Worm (Caenorhabditis elegans): ENCODE data around the gene C02E7.8.
"Not testable (repeated sequence)": the region's sequence is repeated elsewhere in the genome, so short reads cannot be mapped to it uniquely, and the experiment has no call there.

C02E7.8 gene

ce11 chrV:4900020-4900419 is 20.6 kb downstream of the C02E7.8 start, which contains the start of gene ugt-10:
ugt-10 (minus strand) TSS chrV:4900120.
- TF ChIP-seq unc-62 (GFP tag; optimal IDR thresholded peaks at IDR 0.05): not testable (repeated sequence)

DNA sequence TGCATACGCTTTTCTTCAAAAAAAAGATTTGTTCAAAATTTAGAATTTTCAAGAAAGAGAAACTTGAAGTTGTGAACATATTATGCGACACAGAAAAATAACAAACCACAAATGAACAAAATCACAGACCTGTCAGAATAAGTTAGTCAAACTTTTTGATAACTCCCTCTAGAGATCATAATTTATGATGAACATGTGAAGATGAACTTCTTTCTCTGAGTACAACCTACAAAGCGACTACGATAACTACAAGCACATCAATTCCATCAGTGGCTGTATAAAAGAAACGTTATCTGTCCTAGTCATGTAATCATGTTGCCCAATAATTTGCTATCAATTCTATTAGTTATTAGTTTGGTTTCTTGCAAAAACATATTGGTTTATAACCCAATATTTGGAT is 24.8 kb downstream of the C02E7.8 start, which contains the start of gene ugt-9:
Gene ugt-9 (plus strand): TSS at position 305 of the 400 bp plus-strand sequence.
- no peak for TF ChIP-seq unc-62 (GFP tag; optimal IDR thresholded peaks at IDR 0.05)

- no peak for TF ChIP-seq unc-62 (GFP tag; optimal IDR thresholded peaks at IDR 0.05)
These were observed 25.6 kb downstream of the C02E7.8 start, which contains the start of gene ugt-11 for ce11 chrV:4894971-4895370. ugt-11 (minus strand) TSS chrV:4895071.

ce11 chrV:4891305-4891704 is 29.3 kb downstream of the C02E7.8 start:
- TF ChIP-seq unc-62 (GFP tag; optimal IDR thresholded peaks at IDR 0.05): no peak

DNA sequence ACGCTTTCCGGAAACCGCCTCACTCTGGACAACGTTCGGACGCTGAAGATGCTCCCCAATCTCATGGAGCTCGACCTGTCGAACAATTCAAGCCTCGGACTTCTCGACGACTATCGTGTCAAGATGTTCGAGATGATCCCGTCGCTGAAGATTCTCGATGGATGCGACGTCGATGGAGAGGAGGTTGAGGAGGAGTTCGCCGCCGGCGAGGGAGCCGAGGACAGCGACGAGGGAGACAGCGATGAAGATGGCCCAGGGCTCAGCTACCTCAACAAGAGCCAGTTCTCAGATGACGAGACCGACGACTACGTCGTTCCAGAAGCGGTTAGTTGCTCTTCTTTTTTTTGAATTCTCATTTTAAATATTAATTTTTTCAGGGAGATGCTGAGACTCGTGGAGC is 29.8 kb downstream of the C02E7.8 start:
- TF ChIP-seq unc-62 (GFP tag; optimal IDR thresholded peaks at IDR 0.05): no peak

- TF ChIP-seq unc-62 (GFP tag; optimal IDR thresholded peaks at IDR 0.05): no peak
These were observed 30.6 kb downstream of the C02E7.8 start, which contains the start of gene T19H12.2 for ce11 chrV:4889976-4890479. T19H12.2 (plus strand) TSS chrV:4890429.

DNA sequence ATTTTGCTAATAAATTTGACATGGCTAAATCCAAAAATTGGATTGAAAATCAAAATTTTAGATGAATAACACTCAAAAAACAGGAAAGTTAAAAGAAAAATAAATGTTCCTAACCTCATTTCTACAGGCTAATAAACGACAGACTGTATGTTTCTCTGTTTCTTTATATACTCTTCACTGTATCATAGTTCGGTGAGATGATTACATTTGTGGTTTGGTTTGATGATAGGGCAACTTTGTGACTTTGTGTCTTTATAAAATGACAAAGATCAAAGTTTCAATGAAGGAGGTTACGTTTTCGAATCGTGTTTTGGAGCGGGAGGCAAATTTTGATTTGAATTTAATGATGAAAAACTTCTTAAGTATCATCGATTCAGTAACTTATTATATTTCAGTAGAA is 31.1 kb downstream of the C02E7.8 start, which contains the start of gene ugt-12:
Gene ugt-12 (minus strand): TSS at position 153 of the 400 bp plus-strand sequence.
- TF ChIP-seq unc-62 (GFP tag; optimal IDR thresholded peaks at IDR 0.05): no peak

DNA sequence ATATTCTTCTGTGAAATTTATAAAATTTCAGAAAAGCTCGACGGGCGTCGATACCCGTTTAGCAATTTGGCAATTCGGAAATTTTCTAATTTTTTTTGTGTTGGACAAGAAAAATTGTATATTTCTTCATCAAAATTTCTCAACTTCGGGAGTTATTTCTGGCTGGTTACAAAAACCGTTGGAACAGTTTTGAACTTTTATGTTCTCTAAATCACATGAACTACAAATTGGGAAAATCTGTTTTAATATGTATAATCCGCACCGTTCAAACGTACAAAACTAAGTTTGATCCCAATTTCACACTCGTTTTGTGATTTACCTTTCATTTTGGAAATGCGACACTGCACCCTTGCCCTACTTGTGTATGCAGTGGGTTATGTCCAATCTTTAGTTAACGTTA is 35.2 kb downstream of the C02E7.8 start, which contains the start of gene T19H12.3:
Gene T19H12.3 (plus strand): TSS at position 301 of the 400 bp plus-strand sequence.
- no peak for TF ChIP-seq unc-62 (GFP tag; optimal IDR thresholded peaks at IDR 0.05)

DNA sequence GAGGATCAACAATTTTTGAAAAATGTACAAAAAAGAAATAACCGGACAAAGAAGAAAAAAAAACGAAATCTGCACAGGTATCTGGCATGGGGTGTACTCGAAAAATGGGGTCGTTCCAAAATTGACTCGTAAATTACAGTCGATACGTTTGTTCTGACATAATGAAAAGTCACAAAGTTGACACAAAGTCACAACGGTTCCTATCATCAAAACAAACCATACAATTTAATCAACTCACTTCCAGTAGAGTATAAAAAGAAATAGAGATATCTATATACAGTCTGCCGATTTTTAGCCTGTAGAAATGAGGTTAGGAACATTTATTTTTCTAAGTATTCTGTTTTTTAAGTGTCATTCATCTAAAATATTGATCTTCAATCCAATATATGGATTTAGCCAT is 36.1 kb downstream of the C02E7.8 start, which contains the start of gene T19H12.12:
Gene T19H12.12 (plus strand): TSS at position 301 of the 400 bp plus-strand sequence.
- TF ChIP-seq unc-62 (GFP tag; optimal IDR thresholded peaks at IDR 0.05): no peak

- no peak for TF ChIP-seq unc-62 (GFP tag; optimal IDR thresholded peaks at IDR 0.05)
These were observed 39.2 kb downstream of the C02E7.8 start, which contains the start of gene str-32 for ce11 chrV:4881377-4881776. str-32 (minus strand) TSS chrV:4881477.

ce11 chrV:4879251-4879650 is 41.3 kb downstream of the C02E7.8 start, which contains the start of gene T19H12.15:
T19H12.15 (minus strand) TSS chrV:4879351.
- no peak for TF ChIP-seq unc-62 (GFP tag; optimal IDR thresholded peaks at IDR 0.05)

- TF ChIP-seq unc-62 (GFP tag; optimal IDR thresholded peaks at IDR 0.05): no peak
These were observed 43.0 kb downstream of the C02E7.8 start, which contains the start of gene T19H12.6 for ce11 chrV:4877587-4877986. T19H12.6 (minus strand) TSS chrV:4877687.

ce11 chrV:4871992-4872391 is 48.6 kb downstream of the C02E7.8 start, which contains the start of gene srd-33:
srd-33 (plus strand) TSS chrV:4872292.
- TF ChIP-seq unc-62 (GFP tag; optimal IDR thresholded peaks at IDR 0.05): no peak

DNA sequence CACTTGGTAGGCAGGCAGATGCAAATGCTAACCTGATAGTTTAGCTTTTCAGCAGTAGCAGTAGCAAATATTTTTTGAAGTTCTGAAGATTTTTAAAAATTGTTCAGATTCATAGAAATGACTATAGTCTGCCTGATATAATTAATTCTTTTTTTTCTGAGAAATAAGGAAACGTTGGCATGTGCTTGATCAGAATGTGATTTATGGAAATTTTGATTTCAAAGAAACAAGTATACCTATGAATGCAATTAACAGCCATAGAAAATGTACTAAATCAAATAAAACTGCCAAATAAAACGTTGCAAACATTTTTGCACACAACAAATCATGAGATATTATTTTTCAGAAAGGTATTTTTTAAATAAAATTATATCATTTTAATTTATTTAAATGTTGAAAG is 50.0 kb downstream of the C02E7.8 start:
- TF ChIP-seq unc-62 (GFP tag; optimal IDR thresholded peaks at IDR 0.05): no peak

Data from whole organism, dauer.